1 fruit fly cellular context compared by ENCODE assay signal in the genomic region with DNA sequence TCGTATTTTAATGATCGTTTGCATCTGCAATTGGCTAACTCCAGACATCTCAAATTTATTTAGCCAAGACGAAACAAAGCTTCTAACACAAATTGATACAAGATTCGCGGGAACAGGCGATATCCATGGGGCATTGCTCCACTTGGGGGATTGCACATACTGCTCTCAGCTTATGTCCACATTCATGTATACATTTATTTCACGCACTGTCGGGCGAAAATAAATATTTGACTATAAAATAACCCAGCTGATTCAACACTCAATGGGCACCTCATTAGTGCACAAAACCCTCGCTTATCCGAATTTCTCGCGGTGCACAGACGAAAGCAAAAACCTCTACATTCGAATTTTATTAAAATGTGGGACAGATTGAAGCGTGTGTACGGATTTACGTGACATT.
TF ChIP-seq lines count a peak whose summit lies in the region.

No protein-coding gene starts in this region.

TF ChIP-seq in whole organism, embryonic, 481 proteins besides CTCF, POLR2A, EP300 and RAD21 (continued from another document and continues in another):
- TF ChIP-seq cwo (GFP tag; optimal IDR thresholded peaks at IDR 0.05; lab: Kevin White, UChicago) (no peak), CG9215 (GFP tag; IDR thresholded peaks at IDR 0.05; lab: Robert Waterston, UW) (no peak), odd (GFP tag; optimal IDR thresholded peaks at IDR 0.05; lab: Kevin White, UChicago) (peak; percentile 59), dmrt11E (tag; optimal IDR thresholded peaks at IDR 0.05; lab: Kevin White, UChicago) (peak; percentile 1), Nf-YB (GFP tag; optimal IDR thresholded peaks at IDR 0.05; lab: Kevin White, UChicago) (peak; percentile 13), CG31365 (tag; optimal IDR thresholded peaks at IDR 0.05; lab: Kevin White, UChicago) (peak; percentile 10), CG6854 (GFP tag; optimal IDR thresholded peaks at IDR 0.05; lab: Kevin White, UChicago) (peak; percentile 35), CG7271 (tag; optimal IDR thresholded peaks at IDR 0.05; lab: Kevin White, UChicago) (no peak), pros (GFP tag; optimal IDR thresholded peaks at IDR 0.05; lab: Kevin White, UChicago) (no peak), CG17328 (GFP tag; IDR thresholded peaks at IDR 0.05; lab: Robert Waterston, UW) (0 out of 2 replicates have a peak, but pooled peaks have one; percentile 25), oc (tag; optimal IDR thresholded peaks at IDR 0.05; lab: Kevin White, UChicago) (peak; percentile 4), Vsx1 (GFP tag; optimal IDR thresholded peaks at IDR 0.05; lab: Kevin White, UChicago) (no peak), vfl (GFP tag; optimal IDR thresholded peaks at IDR 0.05; lab: Kevin White, UChicago) (no peak), CG12391 (tag; optimal IDR thresholded peaks at IDR 0.05; lab: Kevin White, UChicago) (no peak), mam (GFP tag; optimal IDR thresholded peaks at IDR 0.05; lab: Kevin White, UChicago) (no peak), pum (GFP tag; optimal IDR thresholded peaks at IDR 0.05; lab: Kevin White, UChicago) (no peak), CG10654 (GFP tag; optimal IDR thresholded peaks at IDR 0.05; lab: Kevin White, UChicago) (peak; percentile 8), CG8290 (GFP tag; optimal IDR thresholded peaks at IDR 0.05; lab: Kevin White, UChicago) (no peak), CG8290 (tag; optimal IDR thresholded peaks at IDR 0.05; lab: Kevin White, UChicago) (peak; percentile 28 to 58), CG14710 (tag; optimal IDR thresholded peaks at IDR 0.05; lab: Kevin White, UChicago) (peak; percentile 1), CG10431 (GFP tag; optimal IDR thresholded peaks at IDR 0.05; lab: Kevin White, UChicago) (peak; percentile 35), CG10543 (GFP tag; optimal IDR thresholded peaks at IDR 0.05; lab: Kevin White, UChicago) (no peak), HHEX (GFP tag; optimal IDR thresholded peaks at IDR 0.05; lab: Kevin White, UChicago) (peak; percentile 46), CG9437 (GFP tag; optimal IDR thresholded peaks at IDR 0.05; lab: Kevin White, UChicago) (no peak), CG7357 (GFP tag; IDR thresholded peaks at IDR 0.05; lab: Robert Waterston, UW) (no peak), sob (GFP tag; IDR thresholded peaks at IDR 0.05; lab: Robert Waterston, UW) (0 out of 2 replicates have a peak, but pooled peaks have one; percentile 25), cg (GFP tag; optimal IDR thresholded peaks at IDR 0.05; lab: Kevin White, UChicago) (no peak), onecut (GFP tag; IDR thresholded peaks at IDR 0.05; lab: Robert Waterston, UW) (0 out of 2 replicates have a peak, but pooled peaks have one; percentile 5), sqz (GFP tag; optimal IDR thresholded peaks at IDR 0.05; lab: Kevin White, UChicago) (peak; percentile 15), CG17612 (GFP tag; IDR thresholded peaks at IDR 0.05; lab: Robert Waterston, UW) (no peak), hkb (optimal IDR thresholded peaks at IDR 0.05; lab: Kevin White, UChicago) (no peak), hkb (GFP tag; IDR thresholded peaks at IDR 0.05; lab: Robert Waterston, UW) (peak; percentile 35; the same call in 1 of the 2 replicates), D19A (tag; optimal IDR thresholded peaks at IDR 0.05; lab: Kevin White, UChicago) (peak; percentile 4), ems (GFP tag; optimal IDR thresholded peaks at IDR 0.05; lab: Kevin White, UChicago) (no peak), Usf (GFP tag; optimal IDR thresholded peaks at IDR 0.05; lab: Kevin White, UChicago) (no peak), CG17568 (GFP tag; optimal IDR thresholded peaks at IDR 0.05; lab: Kevin White, UChicago) (peak; percentile 54), gsb-n (tag; optimal IDR thresholded peaks at IDR 0.05; lab: Kevin White, UChicago) (peak; percentile 32), CG5953 (GFP tag; IDR thresholded peaks at IDR 0.05; lab: Robert Waterston, UW) (peak; percentile 60; the same call in 1 of the 2 replicates), Awh (GFP tag; IDR thresholded peaks at IDR 0.05; lab: Robert Waterston, UW) (peak; percentile 46; the same call in 1 of the 2 replicates), ERR (GFP tag; optimal IDR thresholded peaks at IDR 0.05; lab: Kevin White, UChicago) (no peak), CG7987 (GFP tag; optimal IDR thresholded peaks at IDR 0.05; lab: Kevin White, UChicago) (peak; percentile 65), caup (GFP tag; optimal IDR thresholded peaks at IDR 0.05; lab: Kevin White, UChicago; ENCODE audit: severe bottlenecking) (peak; percentile 7), nau (GFP tag; optimal IDR thresholded peaks at IDR 0.05; lab: Kevin White, UChicago) (peak; percentile 56), CG4707 (GFP tag; optimal IDR thresholded peaks at IDR 0.05; lab: Kevin White, UChicago) (peak; percentile 55), dmrt99B (tag; optimal IDR thresholded peaks at IDR 0.05; lab: Kevin White, UChicago) (peak; percentile 32), CG7786 (GFP tag; optimal IDR thresholded peaks at IDR 0.05; lab: Kevin White, UChicago) (no peak), CG10147 (GFP tag; optimal IDR thresholded peaks at IDR 0.05; lab: Kevin White, UChicago) (no peak), CG2875 (GFP tag; optimal IDR thresholded peaks at IDR 0.05; lab: Kevin White, UChicago) (peak; percentile 71), CG8478 (optimal IDR thresholded peaks at IDR 0.05; lab: Kevin White, UChicago) (no peak), kay (GFP tag; optimal IDR thresholded peaks at IDR 0.05; lab: Kevin White, UChicago) (no peak), CG2712 (tag; optimal IDR thresholded peaks at IDR 0.05; lab: Kevin White, UChicago) (peak; percentile 16), lbe (GFP tag; optimal IDR thresholded peaks at IDR 0.05; lab: Kevin White, UChicago) (peak; percentile 52), CG34422 (GFP tag; IDR thresholded peaks at IDR 0.05; lab: Robert Waterston, UW) (no peak), CG10565 (GFP tag; optimal IDR thresholded peaks at IDR 0.05; lab: Kevin White, UChicago) (no peak), CG14441 (GFP tag; IDR thresholded peaks at IDR 0.05; lab: Robert Waterston, UW) (peak; percentile 39; the same call in 1 of the 2 replicates), Spps (tag; optimal IDR thresholded peaks at IDR 0.05; lab: Kevin White, UChicago) (peak; percentile 27), tgo (GFP tag; IDR thresholded peaks at IDR 0.05; lab: Robert Waterston, UW) (no peak), Asciz (GFP tag; optimal IDR thresholded peaks at IDR 0.05; lab: Kevin White, UChicago) (peak; percentile 73), CG6813 (GFP tag; optimal IDR thresholded peaks at IDR 0.05; lab: Kevin White, UChicago) (peak; percentile 70), chif (GFP tag; optimal IDR thresholded peaks at IDR 0.05; lab: Kevin White, UChicago) (peak in 1 of 2 experiments; percentile 34), zfh1 (GFP tag; IDR thresholded peaks at IDR 0.05; lab: Robert Waterston, UW) (peak; percentile 46; the same call in 1 of the 3 replicates), CkIIα-i1 (GFP tag; IDR thresholded peaks at IDR 0.05; lab: Robert Waterston, UW) (no peak), CG8089 (GFP tag; optimal IDR thresholded peaks at IDR 0.05; lab: Kevin White, UChicago) (no peak), disco-r (GFP tag; optimal IDR thresholded peaks at IDR 0.05; lab: Kevin White, UChicago) (no peak), CG6689 (GFP tag; IDR thresholded peaks at IDR 0.05; lab: Robert Waterston, UW) (no peak), HmgZ (tag; optimal IDR thresholded peaks at IDR 0.05; lab: Kevin White, UChicago) (peak; percentile 12), run (tag; optimal IDR thresholded peaks at IDR 0.05; lab: Kevin White, UChicago) (peak; percentile 3), ATbp (GFP tag; optimal IDR thresholded peaks at IDR 0.05; lab: Kevin White, UChicago) (peak; percentile 77), Blimp-1 (GFP tag; optimal IDR thresholded peaks at IDR 0.05; lab: Kevin White, UChicago) (peak; percentile 52), p53 (GFP tag; optimal IDR thresholded peaks at IDR 0.05; lab: Kevin White, UChicago) (no peak), nmo (GFP tag; optimal IDR thresholded peaks at IDR 0.05; lab: Kevin White, UChicago) (peak; percentile 9), CG3995 (GFP tag; optimal IDR thresholded peaks at IDR 0.05; lab: Kevin White, UChicago) (no peak), vvl (GFP tag; IDR thresholded peaks at IDR 0.05; lab: Robert Waterston, UW) (peak; percentile 30), CG2678 (tag; optimal IDR thresholded peaks at IDR 0.05; lab: Kevin White, UChicago) (peak; percentile 57), her (GFP tag; optimal IDR thresholded peaks at IDR 0.05; lab: Kevin White, UChicago) (no peak), jumu (GFP tag; optimal IDR thresholded peaks at IDR 0.05; lab: Kevin White, UChicago) (no peak), CG9932 (GFP tag; IDR thresholded peaks at IDR 0.05; lab: Robert Waterston, UW) (no peak), CG9727 (GFP tag; optimal IDR thresholded peaks at IDR 0.05; lab: Kevin White, UChicago) (peak; percentile 25), Hmr (GFP tag; optimal IDR thresholded peaks at IDR 0.05; lab: Kevin White, UChicago) (peak; percentile 3), CG1233 (GFP tag; optimal IDR thresholded peaks at IDR 0.05; lab: Kevin White, UChicago) (peak; percentile 7), danr (GFP tag; IDR thresholded peaks at IDR 0.05; lab: Robert Waterston, UW) (no peak), Dp (GFP tag; optimal IDR thresholded peaks at IDR 0.05; lab: Kevin White, UChicago) (no peak), Nf-YA (GFP tag; IDR thresholded peaks at IDR 0.05; lab: Robert Waterston, UW) (0 out of 2 replicates have a peak, but pooled peaks have one; percentile 16), CG3281 (GFP tag; optimal IDR thresholded peaks at IDR 0.05; lab: Kevin White, UChicago) (peak; percentile 32), stc (GFP tag; IDR thresholded peaks at IDR 0.05; lab: Robert Waterston, UW) (peak; percentile 43; the same call in 1 of the 2 replicates), Poxn (GFP tag; IDR thresholded peaks at IDR 0.05; lab: Robert Waterston, UW) (no peak), BtbVII (GFP tag; optimal IDR thresholded peaks at IDR 0.05; lab: Kevin White, UChicago) (peak; percentile 59), ci (GFP tag; IDR thresholded peaks at IDR 0.05; lab: Robert Waterston, UW) (peak; percentile 67; the same call in 2 of the 3 replicates), exex (tag; optimal IDR thresholded peaks at IDR 0.05; lab: Kevin White, UChicago) (no peak), CG9817 (tag; optimal IDR thresholded peaks at IDR 0.05; lab: Kevin White, UChicago) (peak; percentile 0), CG18011 (GFP tag; optimal IDR thresholded peaks at IDR 0.05; lab: Kevin White, UChicago) (peak; percentile 16), Sry-β (GFP tag; optimal IDR thresholded peaks at IDR 0.05; lab: Kevin White, UChicago) (peak; percentile 18), klu (GFP tag; IDR thresholded peaks at IDR 0.05; lab: Robert Waterston, UW) (no peak), grau (tag; optimal IDR thresholded peaks at IDR 0.05; lab: Kevin White, UChicago) (peak; percentile 7), wek (GFP tag; optimal IDR thresholded peaks at IDR 0.05; lab: Kevin White, UChicago) (peak; percentile 76), hbn (GFP tag; IDR thresholded peaks at IDR 0.05; lab: Robert Waterston, UW; ENCODE audit: partially characterized antibody) (no peak), CG8388 (GFP tag; optimal IDR thresholded peaks at IDR 0.05; lab: Kevin White, UChicago) (peak; percentile 44), C15 (GFP tag; IDR thresholded peaks at IDR 0.05; lab: Robert Waterston, UW) (no peak), sisA (GFP tag; IDR thresholded peaks at IDR 0.05; lab: Robert Waterston, UW) (0 out of 2 replicates have a peak, but pooled peaks have one; percentile 6), fd64A (GFP tag; optimal IDR thresholded peaks at IDR 0.05; lab: Kevin White, UChicago) (peak; percentile 63), CG4360 (GFP tag; IDR thresholded peaks at IDR 0.05; lab: Robert Waterston, UW) (peak; percentile 40; the same call in 1 of the 2 replicates), pho (GFP tag; optimal IDR thresholded peaks at IDR 0.05; lab: Kevin White, UChicago) (no peak), CG15696 (tag; optimal IDR thresholded peaks at IDR 0.05; lab: Kevin White, UChicago) (no peak), gcm (GFP tag; optimal IDR thresholded peaks at IDR 0.05; lab: Kevin White, UChicago) (peak; percentile 37), CG6791 (GFP tag; IDR thresholded peaks at IDR 0.05; lab: Robert Waterston, UW; ENCODE audit: partially characterized antibody) (0 out of 3 replicates have a peak, but pooled peaks have one; percentile 32), PHDP (tag; optimal IDR thresholded peaks at IDR 0.05; lab: Kevin White, UChicago) (peak; percentile 61), CG4404 (GFP tag; IDR thresholded peaks at IDR 0.05; lab: Robert Waterston, UW) (no peak), CG12659 (GFP tag; optimal IDR thresholded peaks at IDR 0.05; lab: Kevin White, UChicago) (peak; percentile 18), ase (GFP tag; IDR thresholded peaks at IDR 0.05; lab: Robert Waterston, UW) (peak; percentile 36; the same call in 1 of the 3 replicates), chm (GFP tag; IDR thresholded peaks at IDR 0.05; lab: Robert Waterston, UW) (peak; percentile 44; the same call in 1 of the 2 replicates), CG1603 (tag; optimal IDR thresholded peaks at IDR 0.05; lab: Kevin White, UChicago) (peak; percentile 57), fd3F (GFP tag; optimal IDR thresholded peaks at IDR 0.05; lab: Kevin White, UChicago) (no peak), CG12744 (GFP tag; optimal IDR thresholded peaks at IDR 0.05; lab: Kevin White, UChicago) (no peak), Kr (GFP tag; optimal IDR thresholded peaks at IDR 0.05; lab: Kevin White, UChicago) (no peak), CG42726 (GFP tag; IDR thresholded peaks at IDR 0.05; lab: Robert Waterston, UW; ENCODE audit: partially characterized antibody) (no peak), Camta (GFP tag; optimal IDR thresholded peaks at IDR 0.05; lab: Kevin White, UChicago) (no peak), E2f1 (GFP tag; IDR thresholded peaks at IDR 0.05; lab: Robert Waterston, UW) (no peak), CG11723 (GFP tag; optimal IDR thresholded peaks at IDR 0.05; lab: Kevin White, UChicago) (peak; percentile 2), sens (GFP tag; lab: Kevin White, UChicago) (peak; percentile 55), CG33213 (GFP tag; optimal IDR thresholded peaks at IDR 0.05; lab: Kevin White, UChicago) (peak; percentile 33), CG2202 (tag; optimal IDR thresholded peaks at IDR 0.05; lab: Kevin White, UChicago) (peak; percentile 1), nom (GFP tag; optimal IDR thresholded peaks at IDR 0.05; lab: Kevin White, UChicago) (no peak), unpg (GFP tag; optimal IDR thresholded peaks at IDR 0.05; lab: Kevin White, UChicago) (peak; percentile 46), Stat92E (GFP tag; optimal IDR thresholded peaks at IDR 0.05; lab: Kevin White, UChicago) (no peak), CG5180 (GFP tag; optimal IDR thresholded peaks at IDR 0.05; lab: Kevin White, UChicago) (peak; percentile 58), Taf1 (GFP tag; IDR thresholded peaks at IDR 0.05; lab: Robert Waterston, UW) (no peak), CG4328 (GFP tag; optimal IDR thresholded peaks at IDR 0.05; lab: Kevin White, UChicago) (peak; percentile 25)
